Fruit fly (Drosophila melanogaster) whole organism, pupa: ENCODE measurements around the gene CG43051.

Source experiments
- CG10348 ChIP-seq: fragments of 200-800 bp; sonication (Bioruptor generic); IDR thresholded peaks from 2 replicates; pipeline ENCODE4 v1.3.6; 2022; ENCODE audit warnings: missing biosample characterization, missing genetic modification characterization
- CG12605 ChIP-seq: fragments of 200-800 bp; sonication (Bioruptor generic); IDR thresholded peaks from 2 replicates; pipeline ENCODE4 v1.3.6; 2022; ENCODE audit warnings: missing biosample characterization, missing genetic modification characterization
- CG13204 ChIP-seq: fragments of 200-800 bp; sonication (Bioruptor generic); optimal IDR thresholded peaks from 2 replicates; lab custom pipeline; 2018; ENCODE audit warnings: missing biosample characterization, mild to moderate bottlenecking, missing genetic modification characterization, moderate library complexity
- CG14655 ChIP-seq: fragments of 200-800 bp; sonication (Bioruptor generic); optimal IDR thresholded peaks from 3 replicates; lab custom pipeline; 2017; ENCODE audit warnings: mild to moderate bottlenecking, missing biosample characterization, missing genetic modification reagents, missing genetic modification characterization
- CG15710 ChIP-seq: fragments of 200-800 bp; sonication (Bioruptor generic); optimal IDR thresholded peaks from 2 replicates; lab custom pipeline; 2018; ENCODE audit warnings: missing biosample characterization, mild to moderate bottlenecking, missing genetic modification characterization, moderate library complexity
- CG17806 ChIP-seq: fragments of 200-800 bp; sonication (Bioruptor generic); optimal IDR thresholded peaks from 2 replicates; lab custom pipeline; 2018; ENCODE audit warnings: missing biosample characterization, mild to moderate bottlenecking, missing genetic modification characterization, moderate library complexity
- CG32121 ChIP-seq: fragments of 200-800 bp; sonication (Bioruptor generic); IDR thresholded peaks from 2 replicates; pipeline ENCODE4 v1.3.6; 2022; ENCODE audit warnings: missing biosample characterization, missing genetic modification characterization
- CG34367 ChIP-seq: fragments of 200-800 bp; sonication (Bioruptor generic); optimal IDR thresholded peaks from 2 replicates; lab custom pipeline; 2018; ENCODE audit warnings: missing biosample characterization, mild to moderate bottlenecking, missing genetic modification characterization
- CG4496 ChIP-seq: fragments of 200-800 bp; sonication (Bioruptor generic); IDR thresholded peaks from 3 replicates; pipeline ENCODE4 v1.3.6; 2022; ENCODE audit warnings: missing biosample characterization, missing genetic modification characterization
- CG8159 ChIP-seq: fragments of 200-800 bp; sonication (Bioruptor generic); optimal IDR thresholded peaks from 3 replicates; lab custom pipeline; 2018; ENCODE audit warnings: missing biosample characterization, mild to moderate bottlenecking, missing genetic modification characterization, moderate library complexity
- CG8301 ChIP-seq: fragments of 200-800 bp; sonication (Bioruptor generic); optimal IDR thresholded peaks from 2 replicates; lab custom pipeline; 2018; ENCODE audit warnings: missing biosample characterization, mild to moderate bottlenecking, missing genetic modification characterization
- CG9948 ChIP-seq: fragments of 200-800 bp; sonication (Bioruptor generic); optimal IDR thresholded peaks from 2 replicates; lab custom pipeline; 2018; ENCODE audit warnings: missing biosample characterization, mild to moderate bottlenecking, missing genetic modification characterization, moderate library complexity
- D1 ChIP-seq: fragments of 200-800 bp; sonication (Bioruptor generic); optimal IDR thresholded peaks from 2 replicates; lab custom pipeline; 2018; ENCODE audit warnings: missing biosample characterization, mild to moderate bottlenecking, missing genetic modification characterization, moderate library complexity
- EcR ChIP-seq: fragments of 200-800 bp; sonication (Bioruptor generic); optimal IDR thresholded peaks from 3 replicates; lab custom pipeline; 2019; ENCODE audit warnings: missing biosample characterization, missing genetic modification characterization, mild to moderate bottlenecking, moderate library complexity, missing genetic modification reagents
- Ets98B ChIP-seq: fragments of 200-800 bp; sonication (Bioruptor generic); IDR thresholded peaks from 2 replicates; pipeline ENCODE4 v1.3.6; 2022; ENCODE audit warnings: missing biosample characterization, missing genetic modification characterization
- Pif1A ChIP-seq: fragments of 200-800 bp; sonication (Bioruptor generic); optimal IDR thresholded peaks from 3 replicates; lab custom pipeline; 2016; ENCODE audit warnings: missing biosample characterization, missing genetic modification characterization
- Pif1B ChIP-seq: fragments of 200-800 bp; sonication (Bioruptor generic); optimal IDR thresholded peaks from 3 replicates; lab custom pipeline; 2016; ENCODE audit warnings: missing biosample characterization, missing genetic modification characterization
- Snoo ChIP-seq: fragments of 200-800 bp; sonication (Bioruptor generic); optimal IDR thresholded peaks from 3 replicates; lab custom pipeline; 2017; ENCODE audit warnings: missing biosample characterization, mild to moderate bottlenecking, missing genetic modification characterization, inconsistent platforms
- fd96Ca ChIP-seq: fragments of 200-800 bp; sonication (Bioruptor generic); IDR thresholded peaks from 3 replicates; pipeline ENCODE4 v1.3.6; 2022; ENCODE audit warnings: missing biosample characterization, missing genetic modification characterization
- gl ChIP-seq: fragments of 200-800 bp; sonication (Bioruptor generic); optimal IDR thresholded peaks from 2 replicates; lab custom pipeline; 2018; ENCODE audit warnings: missing biosample characterization, mild to moderate bottlenecking, missing genetic modification characterization
- rn ChIP-seq: fragments of 200-800 bp; sonication (Bioruptor generic); IDR thresholded peaks from 2 replicates; pipeline ENCODE4 v1.3.6; 2022; ENCODE audit warnings: missing biosample characterization, missing genetic modification characterization

The CG43051 gene

dm6 chr2L:12507338-12508053 lies at the start of gene CG43051:
Gene CG43051, plus strand, starts transcription at chr2L:12507939.
- peak; percentile 62; the same call in 1 of the 3 replicates for TF ChIP-seq CG4496 (GFP tag; lab: Robert Waterston, UW)
- no peak for TF ChIP-seq CG17806 (tag; lab: Kevin White, UChicago)
- TF ChIP-seq CG8301 (tag; lab: Kevin White, UChicago), result peak; percentile 1
- peak; percentile 62; the same call in 1 of the 2 replicates for TF ChIP-seq Ets98B (GFP tag; lab: Robert Waterston, UW)
- TF ChIP-seq Pif1A (GFP tag; lab: Kevin White, UChicago), result peak; percentile 43
- TF ChIP-seq CG34367 (tag; lab: Kevin White, UChicago), result no peak
- TF ChIP-seq CG13204 (GFP tag; lab: Kevin White, UChicago), result peak; percentile 7
- peak; percentile 67 for TF ChIP-seq CG32121 (GFP tag; lab: Robert Waterston, UW)
- peak; percentile 66 for TF ChIP-seq Pif1B (GFP tag; lab: Kevin White, UChicago)
- TF ChIP-seq gl, result peak; percentile 9
- TF ChIP-seq D1 (tag; lab: Kevin White, UChicago), result peak; percentile 27
- peak; percentile 65 for TF ChIP-seq CG12605
- peak; percentile 29 for TF ChIP-seq CG15710 (tag; lab: Kevin White, UChicago)
- TF ChIP-seq rn (GFP tag; lab: Robert Waterston, UW), result no peak
- peak; percentile 56 for TF ChIP-seq Snoo (tag; lab: Kevin White, UChicago)
- TF ChIP-seq CG14655 (GFP tag; lab: Kevin White, UChicago), result no peak
- peak; percentile 68; the same call in 2 of the 3 replicates for TF ChIP-seq fd96Ca
- TF ChIP-seq CG8159 (tag; lab: Kevin White, UChicago), result no peak
- peak; percentile 91 for TF ChIP-seq EcR
- TF ChIP-seq, all 21 proteins: peak for 14

dm6 chr2L:12459191-12459590 lies 48.5 kb upstream of the CG43051 start:
- TF ChIP-seq Ets98B (GFP tag; lab: Robert Waterston, UW) (no peak), CG12605 (no peak), gl (no peak), Snoo (tag; lab: Kevin White, UChicago) (no peak), rn (GFP tag; lab: Robert Waterston, UW) (no peak), CG17806 (tag; lab: Kevin White, UChicago) (no peak), D1 (tag; lab: Kevin White, UChicago) (no peak), CG15710 (tag; lab: Kevin White, UChicago) (no peak), CG34367 (tag; lab: Kevin White, UChicago) (no peak), CG10348 (GFP tag; lab: Robert Waterston, UW) (no peak)

DNA sequence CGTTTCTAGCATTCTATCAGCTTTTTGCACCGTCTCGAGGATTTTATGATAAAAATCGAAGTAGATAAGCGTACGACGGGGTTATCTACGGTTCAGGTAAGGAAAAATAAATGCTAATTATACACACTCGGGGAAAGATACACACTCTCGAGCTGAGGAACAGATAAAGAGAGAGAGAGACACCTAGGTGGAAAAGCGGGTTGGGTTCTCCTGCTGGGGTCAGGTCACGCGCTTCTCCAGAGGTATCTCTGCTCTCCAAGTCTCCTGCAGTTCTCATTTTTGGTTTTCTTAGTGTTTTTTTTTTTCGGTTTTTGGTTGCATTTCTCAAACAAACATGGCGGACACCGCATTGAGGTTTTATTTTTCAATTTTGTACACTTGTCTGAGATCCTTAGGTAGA lies 47.9 kb upstream of the CG43051 start:
- TF ChIP-seq CG8301 (tag; lab: Kevin White, UChicago), result no peak
- TF ChIP-seq Pif1B (GFP tag; lab: Kevin White, UChicago), result no peak
- no peak for TF ChIP-seq CG34367 (tag; lab: Kevin White, UChicago)
- TF ChIP-seq CG12605, result no peak
- no peak for TF ChIP-seq CG9948 (tag; lab: Kevin White, UChicago)
- TF ChIP-seq CG15710 (tag; lab: Kevin White, UChicago), result no peak
- TF ChIP-seq CG17806 (tag; lab: Kevin White, UChicago), result no peak
- TF ChIP-seq D1 (tag; lab: Kevin White, UChicago), result no peak
- TF ChIP-seq CG4496 (GFP tag; lab: Robert Waterston, UW), result no peak
- no peak for TF ChIP-seq EcR
- no peak for TF ChIP-seq rn (GFP tag; lab: Robert Waterston, UW)
- TF ChIP-seq CG14655 (GFP tag; lab: Kevin White, UChicago), result no peak
- TF ChIP-seq fd96Ca, result no peak
- TF ChIP-seq CG13204 (GFP tag; lab: Kevin White, UChicago), result no peak
- no peak for TF ChIP-seq CG32121 (GFP tag; lab: Robert Waterston, UW)
- no peak for TF ChIP-seq CG8159 (tag; lab: Kevin White, UChicago)
- no peak for TF ChIP-seq Pif1A (GFP tag; lab: Kevin White, UChicago)
- no peak for TF ChIP-seq CG10348 (GFP tag; lab: Robert Waterston, UW)
- TF ChIP-seq gl, result no peak

DNA sequence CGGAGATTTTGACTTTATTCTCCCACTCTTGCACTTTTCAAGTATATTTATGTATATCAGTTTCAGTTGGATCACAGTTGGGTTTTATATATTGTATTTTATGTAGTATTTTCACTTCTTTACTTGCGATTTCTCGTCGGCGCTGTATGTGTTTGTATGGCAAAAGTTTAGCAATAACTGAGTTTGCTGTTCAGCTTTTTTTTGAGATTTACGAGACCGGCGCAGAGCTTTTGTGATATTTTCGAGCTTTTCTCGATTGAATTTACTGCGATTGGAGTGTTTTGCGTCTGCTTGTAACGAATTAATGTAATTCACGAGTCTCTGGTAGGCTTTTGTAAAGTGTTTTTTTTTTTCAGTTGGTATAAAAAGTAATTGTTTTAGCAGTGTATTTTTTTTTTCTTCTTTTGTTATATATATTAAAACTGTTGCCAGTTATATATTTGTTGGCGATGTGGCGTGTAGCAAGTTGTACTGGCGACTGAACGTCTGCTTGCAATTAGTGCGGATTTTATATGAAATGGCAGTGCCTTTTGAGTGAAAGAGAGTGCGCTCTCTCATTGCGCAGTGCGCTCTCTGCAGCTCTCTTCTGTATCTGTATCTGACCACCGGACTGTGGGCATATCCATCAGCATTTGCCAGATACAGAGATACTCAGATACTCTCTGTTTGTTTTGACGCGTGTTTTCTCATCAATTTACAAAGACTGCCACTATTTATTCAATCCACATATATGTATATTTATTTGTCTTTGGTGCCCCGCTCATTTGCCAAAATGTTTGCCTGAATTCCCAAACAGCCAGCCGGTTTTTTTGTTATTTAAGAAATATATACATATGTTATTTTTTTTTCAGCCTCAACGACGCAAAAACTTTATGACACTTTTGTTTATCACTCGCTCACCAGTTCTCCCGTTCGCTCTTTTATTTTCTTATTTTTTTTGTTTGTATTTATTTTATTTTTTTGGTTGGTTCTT lies 46.7 kb upstream of the CG43051 start:
- TF ChIP-seq CG4496 (GFP tag; lab: Robert Waterston, UW) (peak; percentile 69; the same call in 2 of the 3 replicates), Snoo (tag; lab: Kevin White, UChicago) (peak; percentile 58), Pif1A (GFP tag; lab: Kevin White, UChicago) (peak; percentile 65), EcR (peak; percentile 62), CG17806 (tag; lab: Kevin White, UChicago) (peak; percentile 28), CG32121 (GFP tag; lab: Robert Waterston, UW) (peak; percentile 68), fd96Ca (no peak; the same call in 1 of the 3 replicates), CG9948 (tag; lab: Kevin White, UChicago) (peak; percentile 9), CG13204 (GFP tag; lab: Kevin White, UChicago) (peak; percentile 27), D1 (tag; lab: Kevin White, UChicago) (peak; percentile 20), CG12605 (peak; percentile 79), CG10348 (GFP tag; lab: Robert Waterston, UW) (no peak), CG34367 (tag; lab: Kevin White, UChicago) (peak; percentile 55), CG14655 (GFP tag; lab: Kevin White, UChicago) (peak; percentile 31), rn (GFP tag; lab: Robert Waterston, UW) (0 out of 2 replicates have a peak, but pooled peaks have one; percentile 23), Pif1B (GFP tag; lab: Kevin White, UChicago) (peak; percentile 77), CG8301 (tag; lab: Kevin White, UChicago) (peak; percentile 28), gl (peak; percentile 65), Ets98B (GFP tag; lab: Robert Waterston, UW) (peak; percentile 74), CG15710 (tag; lab: Kevin White, UChicago) (peak; percentile 21), CG8159 (tag; lab: Kevin White, UChicago) (peak; percentile 30)
